Worm (Caenorhabditis elegans): ENCODE results near the gene ipla-3.

ipla-3 gene

DNA sequence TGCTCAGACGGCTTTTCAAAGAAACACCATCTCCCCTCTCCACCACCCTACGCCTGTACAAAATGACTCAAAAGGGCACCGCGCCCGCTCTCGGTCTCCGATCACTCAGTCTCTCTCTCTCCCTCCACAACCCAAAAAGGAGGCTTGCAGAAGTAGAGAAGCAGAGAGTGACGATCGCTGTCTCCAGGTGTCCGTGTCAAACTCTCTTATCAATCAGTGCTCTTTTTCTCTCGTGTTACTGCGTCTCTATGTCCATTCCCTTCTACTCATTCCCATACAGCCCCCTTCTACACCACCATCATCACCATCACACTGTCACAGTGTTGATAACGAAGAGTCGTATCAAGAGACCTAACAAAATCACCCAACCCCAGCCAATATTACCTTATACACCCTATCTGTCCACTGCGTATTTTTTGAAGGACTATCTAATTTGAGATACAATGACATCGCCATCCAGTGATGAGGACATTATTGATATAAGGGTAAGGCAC lies 23.6 kb upstream of the ipla-3 start, which contains the start of gene pha-4:
TSS of gene pha-4 (plus strand) at position 444 of the 494 bp plus-strand sequence.
- TF ChIP-seq sptf-1 (tag; optimal IDR thresholded peaks at IDR 0.05) (no peak), pha-4 (tag; optimal IDR thresholded peaks at IDR 0.05) (peak; percentile 93)

ce11 chrV:20749098-20749497 lies 20.0 kb upstream of the ipla-3 start:
- TF ChIP-seq sem-2 (GFP tag; optimal IDR thresholded peaks at IDR 0.05) (no peak), cnd-1 (tag; optimal IDR thresholded peaks at IDR 0.05) (no peak), flh-1 (GFP tag; optimal IDR thresholded peaks at IDR 0.05) (no peak), pha-4 (tag; optimal IDR thresholded peaks at IDR 0.05) (peak; percentile 100), ztf-11 (tag; optimal IDR thresholded peaks at IDR 0.05) (no peak), lsy-2 (tag; optimal IDR thresholded peaks at IDR 0.05) (peak; percentile 73), mls-2 (tag; optimal IDR thresholded peaks at IDR 0.05) (no peak), bed-3 (GFP tag; optimal IDR thresholded peaks at IDR 0.05) (no peak), ceh-39 (tag; optimal IDR thresholded peaks at IDR 0.05) (no peak), ceh-43 (GFP tag; optimal IDR thresholded peaks at IDR 0.05) (no peak), zip-8 (tag; optimal IDR thresholded peaks at IDR 0.05) (no peak), sptf-1 (tag; optimal IDR thresholded peaks at IDR 0.05) (no peak), nhr-12 (tag; optimal IDR thresholded peaks at IDR 0.05) (no peak), unc-62 (GFP tag; optimal IDR thresholded peaks at IDR 0.05) (no peak), unc-120 (tag; optimal IDR thresholded peaks at IDR 0.05; ENCODE audit: poor library complexity, severe bottlenecking) (no peak), mab-5 (tag; optimal IDR thresholded peaks at IDR 0.05) (no peak), tbx-8 (GFP tag; optimal IDR thresholded peaks at IDR 0.05) (no peak), drap-1 (GFP tag; optimal IDR thresholded peaks at IDR 0.05) (peak; percentile 46), ceh-83 (GFP tag; optimal IDR thresholded peaks at IDR 0.05) (no peak), lin-32 (GFP tag; optimal IDR thresholded peaks at IDR 0.05) (no peak), nhr-237 (tag; optimal IDR thresholded peaks at IDR 0.05) (peak; percentile 45), nhr-76 (tag; optimal IDR thresholded peaks at IDR 0.05) (no peak), snpc-4 (tag; optimal IDR thresholded peaks at IDR 0.05) (no peak), blmp-1 (tag; optimal IDR thresholded peaks at IDR 0.05) (no peak), mep-1 (tag; optimal IDR thresholded peaks at IDR 0.05) (peak; percentile 2), unc-39 (tag; optimal IDR thresholded peaks at IDR 0.05) (no peak), elt-3 (tag; optimal IDR thresholded peaks at IDR 0.05) (no peak), M03D4.4 (tag; optimal IDR thresholded peaks at IDR 0.05) (no peak)

DNA sequence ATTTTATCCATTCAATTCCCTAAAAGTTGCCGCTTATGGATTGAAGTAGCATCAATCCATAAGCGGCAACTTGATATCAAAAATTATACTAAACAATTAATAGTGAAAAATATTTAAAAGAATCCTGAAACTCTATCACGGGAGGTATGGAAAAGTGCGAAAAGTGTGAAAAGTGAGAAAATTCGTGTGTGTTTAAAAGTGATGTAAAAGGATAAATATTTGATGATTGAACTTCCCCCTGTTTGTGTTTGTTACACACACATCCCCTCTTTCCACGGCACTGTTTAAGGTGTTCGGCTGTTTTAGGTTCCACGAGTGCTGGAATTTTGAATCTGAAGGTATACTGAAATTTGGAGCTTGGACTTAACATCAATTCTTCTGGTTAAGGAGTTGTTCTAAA lies 18.9 kb upstream of the ipla-3 start:
- TF ChIP-seq ham-2 (GFP tag; optimal IDR thresholded peaks at IDR 0.05) (no peak), flh-1 (GFP tag; optimal IDR thresholded peaks at IDR 0.05) (no peak), mab-5 (tag; optimal IDR thresholded peaks at IDR 0.05) (no peak), mep-1 (tag; optimal IDR thresholded peaks at IDR 0.05) (no peak), sem-2 (GFP tag; optimal IDR thresholded peaks at IDR 0.05) (no peak), pha-4 (tag; optimal IDR thresholded peaks at IDR 0.05) (no peak), elt-3 (tag; optimal IDR thresholded peaks at IDR 0.05) (no peak), drap-1 (GFP tag; optimal IDR thresholded peaks at IDR 0.05) (no peak), nhr-12 (tag; optimal IDR thresholded peaks at IDR 0.05) (no peak), hlh-1 (tag; optimal IDR thresholded peaks at IDR 0.05) (no peak), unc-39 (tag; optimal IDR thresholded peaks at IDR 0.05) (no peak)

DNA sequence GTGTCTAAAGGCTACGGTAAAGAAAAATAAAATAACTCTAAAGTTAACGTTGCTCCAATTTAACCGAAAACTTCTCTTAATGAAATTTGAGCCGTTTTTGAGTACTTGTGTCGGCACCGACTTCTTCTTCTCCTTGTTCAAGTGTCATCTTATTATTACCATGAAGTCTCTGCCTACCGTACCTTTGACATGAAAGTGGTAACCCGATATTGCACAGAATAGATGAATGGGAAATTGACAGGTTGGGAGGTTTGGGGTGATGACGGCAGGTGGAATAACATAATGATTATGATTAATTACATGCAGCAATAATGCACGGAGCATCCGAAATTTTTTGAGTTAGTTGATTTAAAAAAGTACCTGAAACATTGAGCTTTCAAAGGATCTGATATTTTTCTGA lies 17.7 kb upstream of the ipla-3 start:
- TF ChIP-seq ceh-43 (GFP tag; optimal IDR thresholded peaks at IDR 0.05) (no peak), ham-2 (GFP tag; optimal IDR thresholded peaks at IDR 0.05) (no peak), pha-4 (tag; optimal IDR thresholded peaks at IDR 0.05) (peak; percentile 84), flh-1 (GFP tag; optimal IDR thresholded peaks at IDR 0.05) (no peak), nhr-76 (tag; optimal IDR thresholded peaks at IDR 0.05) (no peak)

ce11 chrV:20745278-20745677 lies 16.2 kb upstream of the ipla-3 start:
- TF ChIP-seq elt-1 (tag; optimal IDR thresholded peaks at IDR 0.05; ENCODE audit: borderline replicate concordance, insufficient read depth) (no peak), ztf-11 (tag; optimal IDR thresholded peaks at IDR 0.05) (no peak), ham-2 (GFP tag; optimal IDR thresholded peaks at IDR 0.05) (no peak), snpc-4 (tag; optimal IDR thresholded peaks at IDR 0.05) (no peak), ceh-39 (tag; optimal IDR thresholded peaks at IDR 0.05) (no peak), unc-120 (tag; optimal IDR thresholded peaks at IDR 0.05; ENCODE audit: poor library complexity, severe bottlenecking) (no peak), M03D4.4 (tag; optimal IDR thresholded peaks at IDR 0.05) (no peak), pha-4 (tag; optimal IDR thresholded peaks at IDR 0.05) (peak; percentile 98)

Measured in whole organism, mixed stage, embryonic.